Worm (Caenorhabditis elegans): ENCODE results near the gene C03H5.9.

DNA sequence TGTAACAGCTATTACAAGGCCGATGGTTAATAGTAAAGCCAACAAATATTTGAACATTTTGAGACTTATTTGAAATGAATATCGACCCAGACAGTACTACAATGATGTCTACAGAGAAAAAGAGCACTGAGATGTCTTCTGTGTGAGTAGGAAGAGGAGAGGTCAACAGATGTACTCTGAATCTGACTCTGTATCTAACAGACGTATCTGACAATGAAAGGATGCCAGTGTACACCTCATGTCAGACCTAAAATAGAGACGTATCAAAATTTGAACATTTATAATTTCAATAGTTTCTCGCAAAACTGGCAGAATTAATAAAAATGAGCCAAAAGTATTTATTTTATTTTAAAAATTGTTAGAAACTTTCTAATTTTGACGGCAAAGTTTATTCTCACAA is 44.6 kb downstream of the C03H5.9 start, which contains the start of gene C24H12.8:
- TF ChIP-seq ZK546.5 (tag; optimal IDR thresholded peaks at IDR 0.05): no peak
- TF ChIP-seq unc-62 (GFP tag; optimal IDR thresholded peaks at IDR 0.05 in 1 of 2): no peak
- TF ChIP-seq unc-62 (tag; optimal IDR thresholded peaks at IDR 0.05): no peak
